Fruit fly (Drosophila melanogaster) whole organism, prepupa: Measurements from ENCODE around the gene CG7120.

ENCODE experiments used
- Blimp-1 ChIP-seq: fragments of 200-800 bp; sonication (Bioruptor generic); optimal IDR thresholded peaks from 3 replicates; lab custom pipeline; 2017; ENCODE audit warnings: missing biosample characterization, missing genetic modification characterization, mild to moderate bottlenecking, moderate library complexity, missing genetic modification reagents
- CG10631 ChIP-seq: fragments of 200-800 bp; sonication (Bioruptor generic); optimal IDR thresholded peaks from 2 replicates; lab custom pipeline; 2016; ENCODE audit warnings: missing biosample characterization, missing genetic modification characterization
- CG10669 ChIP-seq: fragments of 200-800 bp; sonication (Bioruptor generic); optimal IDR thresholded peaks from 3 replicates; lab custom pipeline; 2018; ENCODE audit warnings: missing biosample characterization, mild to moderate bottlenecking, missing genetic modification characterization, moderate library complexity
- CG11294 ChIP-seq: fragments of 200-800 bp; sonication (Bioruptor generic); IDR thresholded peaks from 2 replicates; pipeline ENCODE4 v1.3.6; 2022; ENCODE audit warnings: missing biosample characterization, missing genetic modification characterization
- CG11762 ChIP-seq: fragments of 200-800 bp; sonication (Bioruptor generic); optimal IDR thresholded peaks from 3 replicates; lab custom pipeline; 2016; ENCODE audit warnings: missing biosample characterization, missing genetic modification characterization; ENCODE audit not compliant: insufficient read depth
- CG11902 ChIP-seq: fragments of 200-800 bp; sonication (Bioruptor generic); optimal IDR thresholded peaks from 3 replicates; lab custom pipeline; 2016; ENCODE audit warnings: missing biosample characterization, missing genetic modification characterization
- CG15336 ChIP-seq: fragments of 200-800 bp; sonication (Bioruptor generic); IDR thresholded peaks from 2 replicates; pipeline ENCODE4 v1.3.6; 2022; ENCODE audit warnings: missing biosample characterization, missing genetic modification characterization
- CG1621 ChIP-seq: fragments of 200-800 bp; sonication (Bioruptor generic); optimal IDR thresholded peaks from 3 replicates; lab custom pipeline; 2018; ENCODE audit warnings: missing biosample characterization, mild to moderate bottlenecking, missing genetic modification characterization
- CG16779 ChIP-seq: fragments of 200-800 bp; sonication (Bioruptor generic); optimal IDR thresholded peaks from 3 replicates; lab custom pipeline; 2017; ENCODE audit warnings: missing biosample characterization, mild to moderate bottlenecking, missing genetic modification characterization
- CG3032 ChIP-seq: fragments of 200-800 bp; optimal IDR thresholded peaks from 2 replicates; lab custom pipeline; 2019; ENCODE audit warnings: missing biosample characterization, mild to moderate bottlenecking, missing genetic modification characterization, moderate library complexity
- CG32006 ChIP-seq: fragments of 200-800 bp; sonication (Bioruptor generic); optimal IDR thresholded peaks from 3 replicates; lab custom pipeline; 2017; ENCODE audit warnings: missing biosample characterization, mild to moderate bottlenecking, missing genetic modification characterization
- CG3919 ChIP-seq: fragments of 200-800 bp; sonication (Bioruptor generic); optimal IDR thresholded peaks from 3 replicates; lab custom pipeline; 2016; ENCODE audit warnings: missing biosample characterization, missing genetic modification characterization
- CG4318 ChIP-seq: fragments of 200-800 bp; sonication (Bioruptor generic); optimal IDR thresholded peaks from 3 replicates; lab custom pipeline; 2017; ENCODE audit warnings: missing biosample characterization, mild to moderate bottlenecking, missing genetic modification characterization
- CG6276 ChIP-seq: fragments of 200-800 bp; sonication (Bioruptor generic); optimal IDR thresholded peaks from 2 replicates; lab custom pipeline; 2017; ENCODE audit warnings: missing biosample characterization, mild to moderate bottlenecking, missing genetic modification characterization
- CG6808 ChIP-seq: fragments of 200-800 bp; sonication (Bioruptor generic); optimal IDR thresholded peaks from 3 replicates; lab custom pipeline; 2017; ENCODE audit warnings: missing biosample characterization, missing genetic modification characterization, mild to moderate bottlenecking, moderate library complexity, missing genetic modification reagents
- CG6854 ChIP-seq: fragments of 200-800 bp; sonication (Bioruptor generic); optimal IDR thresholded peaks from 2 replicates; lab custom pipeline; 2017; ENCODE audit warnings: missing biosample characterization, mild to moderate bottlenecking, missing genetic modification characterization
- CG8319 ChIP-seq: fragments of 200-800 bp; sonication (Bioruptor generic); optimal IDR thresholded peaks from 3 replicates; lab custom pipeline; 2016; ENCODE audit warnings: missing biosample characterization, missing genetic modification characterization
- CG8632 ChIP-seq: fragments of 200-800 bp; sonication (Bioruptor generic); optimal IDR thresholded peaks from 3 replicates; lab custom pipeline; 2016; ENCODE audit warnings: missing biosample characterization, missing genetic modification characterization
- CG9139 ChIP-seq: fragments of 200-800 bp; sonication (Bioruptor generic); optimal IDR thresholded peaks from 3 replicates; lab custom pipeline; 2017; ENCODE audit warnings: missing biosample characterization, mild to moderate bottlenecking, missing genetic modification characterization
- Eip75B ChIP-seq: fragments of 200-800 bp; sonication (Bioruptor generic); optimal IDR thresholded peaks from 3 replicates; lab custom pipeline; 2016; ENCODE audit warnings: missing biosample characterization, missing genetic modification characterization
- Eip78C ChIP-seq: fragments of 200-800 bp; sonication (Bioruptor generic); peaks from one replicate; lab custom pipeline; 2016; ENCODE audit warnings: missing biosample characterization, missing genetic modification characterization
- Eip93F ChIP-seq: fragments of 200-800 bp; sonication (Bioruptor generic); optimal IDR thresholded peaks from 2 replicates; lab custom pipeline; 2016; ENCODE audit warnings: missing biosample characterization, mild to moderate bottlenecking, missing genetic modification characterization
- Ets21C ChIP-seq: fragments of 200-800 bp; sonication (Bioruptor generic); optimal IDR thresholded peaks from 3 replicates; lab custom pipeline; 2016; ENCODE audit warnings: missing biosample characterization, missing genetic modification characterization
- Ets96B ChIP-seq: fragments of 200-800 bp; optimal IDR thresholded peaks from 2 replicates; lab custom pipeline; 2019; ENCODE audit warnings: missing biosample characterization, mild to moderate bottlenecking, missing genetic modification characterization, moderate library complexity
- Hr38 ChIP-seq: sonication (Bioruptor generic); optimal IDR thresholded peaks from 2 replicates; lab custom pipeline; 2016; ENCODE audit warnings: missing biosample characterization, missing genetic modification characterization
- Hr39 ChIP-seq: fragments of 200-800 bp; sonication (Bioruptor generic); optimal IDR thresholded peaks from 2 replicates; lab custom pipeline; 2016; ENCODE audit warnings: missing biosample characterization, missing genetic modification characterization
- Hr4 ChIP-seq: fragments of 200-800 bp; sonication (Bioruptor generic); optimal IDR thresholded peaks from 3 replicates; lab custom pipeline; 2016; ENCODE audit warnings: missing biosample characterization, missing genetic modification characterization
- Lpt ChIP-seq: fragments of 200-800 bp; sonication (Bioruptor generic); optimal IDR thresholded peaks from 3 replicates; lab custom pipeline; 2016; ENCODE audit warnings: missing biosample characterization, missing genetic modification characterization
- Met ChIP-seq: fragments of 200-800 bp; sonication (Bioruptor generic); optimal IDR thresholded peaks from 3 replicates; lab custom pipeline; 2016; ENCODE audit warnings: missing biosample characterization, missing genetic modification characterization
- OdsH ChIP-seq: fragments of 200-800 bp; sonication (Bioruptor generic); optimal IDR thresholded peaks from 3 replicates; lab custom pipeline; 2016; ENCODE audit warnings: missing biosample characterization, missing genetic modification characterization
- Smox ChIP-seq: fragments of 200-800 bp; sonication (Bioruptor generic); optimal IDR thresholded peaks from 3 replicates; lab custom pipeline; 2016; ENCODE audit warnings: missing biosample characterization, missing genetic modification characterization
- Sox14 ChIP-seq: fragments of 200-800 bp; sonication (Bioruptor generic); optimal IDR thresholded peaks from 3 replicates; lab custom pipeline; 2016; ENCODE audit warnings: missing biosample characterization, missing genetic modification characterization
- Sox15 ChIP-seq: fragments of 200-800 bp; sonication (Bioruptor generic); optimal IDR thresholded peaks from 3 replicates; lab custom pipeline; 2016; ENCODE audit warnings: missing biosample characterization, missing genetic modification characterization
- acj6 ChIP-seq: fragments of 200-800 bp; sonication (Bioruptor generic); optimal IDR thresholded peaks from 3 replicates; lab custom pipeline; 2016; ENCODE audit warnings: missing biosample characterization, missing genetic modification characterization
- cyc ChIP-seq: fragments of 200-800 bp; sonication (Bioruptor generic); optimal IDR thresholded peaks from 3 replicates; lab custom pipeline; 2016; ENCODE audit warnings: missing biosample characterization, missing genetic modification characterization
- dac ChIP-seq: fragments of 200-800 bp; sonication (Bioruptor generic); optimal IDR thresholded peaks from 2 replicates; lab custom pipeline; 2017; ENCODE audit warnings: missing biosample characterization, mild to moderate bottlenecking, missing genetic modification characterization
- dsx ChIP-seq: fragments of 200-800 bp; optimal IDR thresholded peaks from 3 replicates; lab custom pipeline; 2019; ENCODE audit warnings: missing biosample characterization, mild to moderate bottlenecking, missing genetic modification characterization, moderate library complexity; ENCODE audit not compliant: poor library complexity, severe bottlenecking
- esn ChIP-seq: fragments of 200-800 bp; sonication (Bioruptor generic); optimal IDR thresholded peaks from 2 replicates; lab custom pipeline; 2016; ENCODE audit warnings: missing biosample characterization, mild to moderate bottlenecking, missing genetic modification characterization, moderate library complexity
- fd59A ChIP-seq: fragments of 200-800 bp; sonication (Bioruptor generic); optimal IDR thresholded peaks from 2 replicates; lab custom pipeline; 2017; ENCODE audit warnings: missing biosample characterization, mild to moderate bottlenecking, missing genetic modification characterization, missing genetic modification reagents
- fkh ChIP-seq: fragments of 200-800 bp; sonication (Bioruptor generic); optimal IDR thresholded peaks from 3 replicates; lab custom pipeline; 2017; ENCODE audit warnings: missing biosample characterization, mild to moderate bottlenecking, missing genetic modification characterization, moderate library complexity
- lz ChIP-seq: fragments of 200-800 bp; sonication (Bioruptor generic); optimal IDR thresholded peaks from 3 replicates; lab custom pipeline; 2016; ENCODE audit warnings: missing biosample characterization, missing genetic modification characterization
- net ChIP-seq: fragments of 200-800 bp; sonication (Bioruptor generic); optimal IDR thresholded peaks from 3 replicates; lab custom pipeline; 2016; ENCODE audit warnings: missing biosample characterization, missing genetic modification characterization
- ss ChIP-seq, 2 experiments: fragments of 200-800 bp; sonication (Bioruptor generic); optimal IDR thresholded peaks; 2 replicates in 1 of 2; 3 replicates in 1 of 2; lab custom pipeline; 2017 to 2018; ENCODE audit warnings: mild to moderate bottlenecking in 2 of 2, missing biosample characterization in 2 of 2, missing genetic modification characterization in 2 of 2, moderate library complexity in 1 of 2
- topi ChIP-seq: fragments of 200-800 bp; sonication (Bioruptor generic); optimal IDR thresholded peaks from 3 replicates; lab custom pipeline; 2016; ENCODE audit warnings: missing biosample characterization, missing genetic modification characterization

Gene CG7120

dm6 chr3L:8423156-8423555, 27.4 kb downstream of the CG7120 start (continued):
- no peak for TF ChIP-seq Sox15
- no peak for TF ChIP-seq Eip93F (GFP tag; lab: Kevin White, UChicago)
- no peak for TF ChIP-seq CG1621
- no peak for TF ChIP-seq Smox (GFP tag; lab: Kevin White, UChicago)
- TF ChIP-seq cyc (GFP tag; lab: Kevin White, UChicago): no peak
- no peak for TF ChIP-seq dsx (GFP tag; lab: Kevin White, UChicago)
- TF ChIP-seq CG6276 (GFP tag; lab: Kevin White, UChicago): no peak
- no peak for TF ChIP-seq CG8319 (GFP tag; lab: Kevin White, UChicago)
- TF ChIP-seq CG3032 (tag; lab: Kevin White, UChicago): peak; percentile 3
- TF ChIP-seq CG32006: peak; percentile 90
- no peak for TF ChIP-seq CG9139 (GFP tag; lab: Kevin White, UChicago)
- no peak for TF ChIP-seq CG10669 (GFP tag; lab: Kevin White, UChicago)
- no peak for TF ChIP-seq CG11762 (GFP tag; lab: Kevin White, UChicago)
- no peak for TF ChIP-seq Ets21C
- no peak for TF ChIP-seq CG10631 (GFP tag; lab: Kevin White, UChicago)
- TF ChIP-seq Eip78C (GFP tag; lab: Kevin White, UChicago): peak; percentile 85
- TF ChIP-seq Hr39 (GFP tag; lab: Kevin White, UChicago): no peak
- TF ChIP-seq Blimp-1 (GFP tag; lab: Kevin White, UChicago): no peak
- TF ChIP-seq CG11902 (GFP tag; lab: Kevin White, UChicago): no peak
- no peak for TF ChIP-seq fkh (GFP tag; lab: Kevin White, UChicago)
- no peak for TF ChIP-seq topi (GFP tag; lab: Kevin White, UChicago)
- TF ChIP-seq acj6 (GFP tag; lab: Kevin White, UChicago): peak; percentile 15
- TF ChIP-seq Ets96B: peak; percentile 5
- TF ChIP-seq lz (GFP tag; lab: Kevin White, UChicago): no peak
- TF ChIP-seq esn (GFP tag; lab: Kevin White, UChicago): no peak

- TF ChIP-seq Eip78C (GFP tag; lab: Kevin White, UChicago) (peak; percentile 66), CG6854 (peak; percentile 60), dac (GFP tag; lab: Kevin White, UChicago) (no peak), CG3919 (no peak), CG3032 (tag; lab: Kevin White, UChicago) (peak; percentile 24), OdsH (GFP tag; lab: Kevin White, UChicago) (no peak), Sox14 (GFP tag; lab: Kevin White, UChicago) (peak; percentile 22), esn (GFP tag; lab: Kevin White, UChicago) (peak; percentile 17)
These were observed 29.1 kb downstream of the CG7120 start, which contains the start of gene Cbl for dm6 chr3L:8424831-8425336. TSS of gene Cbl (plus strand) at chr3L:8424954.

dm6 chr3L:8437583-8437982, 41.8 kb downstream of the CG7120 start:
- TF ChIP-seq acj6 (GFP tag; lab: Kevin White, UChicago): no peak
- TF ChIP-seq Eip75B (GFP tag; lab: Kevin White, UChicago): no peak
- no peak for TF ChIP-seq CG11294 (GFP tag; lab: Robert Waterston, UW)
- TF ChIP-seq CG4318: no peak
- TF ChIP-seq Lpt (GFP tag; lab: Kevin White, UChicago): no peak
- no peak for TF ChIP-seq CG32006
- no peak for TF ChIP-seq net (GFP tag; lab: Kevin White, UChicago)
- TF ChIP-seq dac (GFP tag; lab: Kevin White, UChicago): no peak
- no peak for TF ChIP-seq CG6276 (GFP tag; lab: Kevin White, UChicago)
- TF ChIP-seq Hr39 (GFP tag; lab: Kevin White, UChicago): no peak

dm6 chr3L:8440079-8440478, 44.3 kb downstream of the CG7120 start:
- TF ChIP-seq Hr4 (peak; percentile 56), Hr39 (GFP tag; lab: Kevin White, UChicago) (no peak), Met (GFP tag; lab: Kevin White, UChicago) (no peak), CG10631 (GFP tag; lab: Kevin White, UChicago) (peak; percentile 20), CG11902 (GFP tag; lab: Kevin White, UChicago) (no peak), Hr38 (no peak), CG8319 (GFP tag; lab: Kevin White, UChicago) (no peak), CG6808 (GFP tag; lab: Kevin White, UChicago) (no peak), fd59A (GFP tag; lab: Kevin White, UChicago) (no peak), Eip78C (GFP tag; lab: Kevin White, UChicago) (peak; percentile 65), OdsH (GFP tag; lab: Kevin White, UChicago) (no peak), ss (GFP tag; optimal IDR thresholded peaks at IDR 0.05; lab: Kevin White, UChicago) (no peak), CG15336 (peak; percentile 56), CG16779 (tag; lab: Kevin White, UChicago) (no peak), Ets96B (no peak), CG8632 (GFP tag; lab: Kevin White, UChicago) (no peak), acj6 (GFP tag; lab: Kevin White, UChicago) (no peak), CG3032 (tag; lab: Kevin White, UChicago) (peak; percentile 3)
